Fruit fly (Drosophila melanogaster): ENCODE measurements around the gene slgA.

Gene slgA

DNA sequence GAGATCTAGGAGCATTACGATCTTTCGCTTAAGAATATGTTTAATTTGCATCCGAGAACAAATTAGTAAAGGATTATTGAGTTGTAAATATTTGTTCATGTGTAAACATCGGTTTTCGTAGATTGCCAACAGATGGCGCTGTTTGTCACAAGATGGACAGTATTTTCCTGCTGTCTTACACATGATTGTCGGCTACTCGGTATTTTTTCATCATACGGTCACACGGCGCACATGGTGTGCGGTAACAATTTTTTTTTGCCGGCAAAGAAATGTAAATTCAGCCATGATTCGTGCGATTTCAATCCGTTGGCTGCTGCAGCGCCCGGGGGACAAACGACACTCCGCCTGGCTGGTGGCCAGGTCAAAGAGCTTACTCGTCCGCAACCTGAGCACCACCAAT is 10.9 kb upstream of the slgA start, which contains the start of the genes bbx and waw (continued):
- TF ChIP-seq CG10959 (GFP tag; IDR thresholded peaks at IDR 0.05), result 0 out of 2 replicates have a peak, but pooled peaks have one; percentile 11
- no peak for TF ChIP-seq Dbx (GFP tag; IDR thresholded peaks at IDR 0.05)
- peak; percentile 34 for TF ChIP-seq CG10267 (tag; optimal IDR thresholded peaks at IDR 0.05)
- no peak for TF ChIP-seq klu (GFP tag; IDR thresholded peaks at IDR 0.05)
- peak; percentile 21 for TF ChIP-seq bcd (GFP tag; optimal IDR thresholded peaks at IDR 0.05)
- peak; percentile 60 for TF ChIP-seq CG15514 (GFP tag; optimal IDR thresholded peaks at IDR 0.05)
- peak; percentile 38; the same call in 1 of the 2 replicates for TF ChIP-seq Rfx (GFP tag; IDR thresholded peaks at IDR 0.05)
- peak; percentile 54 for TF ChIP-seq mirr (GFP tag; optimal IDR thresholded peaks at IDR 0.05)
- peak; percentile 64 for TF ChIP-seq ftz-f1 (GFP tag; optimal IDR thresholded peaks at IDR 0.05)
- TF ChIP-seq vvl (GFP tag; IDR thresholded peaks at IDR 0.05), result peak; percentile 59
- no peak for TF ChIP-seq tap (tag; optimal IDR thresholded peaks at IDR 0.05)
- no peak for TF ChIP-seq CG15011 (GFP tag; optimal IDR thresholded peaks at IDR 0.05)
- no peak for TF ChIP-seq Eip74EF (GFP tag; optimal IDR thresholded peaks at IDR 0.05)
- peak; percentile 52 for TF ChIP-seq CG14710 (tag; optimal IDR thresholded peaks at IDR 0.05)
- peak; percentile 18 for TF ChIP-seq grau (tag; optimal IDR thresholded peaks at IDR 0.05)
- peak; percentile 11 for TF ChIP-seq CG12391 (tag; optimal IDR thresholded peaks at IDR 0.05)
- TF ChIP-seq knrl (GFP tag; IDR thresholded peaks at IDR 0.05; ENCODE audit: partially characterized antibody), result no peak; the same call in 2 of the 3 replicates
- peak; percentile 33 for TF ChIP-seq NfI (GFP tag; optimal IDR thresholded peaks at IDR 0.05)
- TF ChIP-seq Med (GFP tag), result peak; percentile 75
- peak; percentile 87 for TF ChIP-seq CG9797 (GFP tag; optimal IDR thresholded peaks at IDR 0.05)
- TF ChIP-seq gfzf (GFP tag; optimal IDR thresholded peaks at IDR 0.05), result peak; percentile 87
- peak; percentile 43 for TF ChIP-seq zen (tag; optimal IDR thresholded peaks at IDR 0.05)
- TF ChIP-seq CG8290 (GFP tag; optimal IDR thresholded peaks at IDR 0.05), result peak; percentile 5
- no peak for TF ChIP-seq CG8290 (tag; optimal IDR thresholded peaks at IDR 0.05)
- peak; percentile 26 for TF ChIP-seq Fer3 (tag; optimal IDR thresholded peaks at IDR 0.05)
- no peak for TF ChIP-seq CG3163 (GFP tag; optimal IDR thresholded peaks at IDR 0.05)
- peak; percentile 4 for TF ChIP-seq CG2712 (tag; optimal IDR thresholded peaks at IDR 0.05)
- TF ChIP-seq CG9817 (tag; optimal IDR thresholded peaks at IDR 0.05), result peak; percentile 8
- TF ChIP-seq sug (tag; optimal IDR thresholded peaks at IDR 0.05), result peak; percentile 43
- TF ChIP-seq PHDP (tag; optimal IDR thresholded peaks at IDR 0.05), result peak; percentile 36
- peak; percentile 11 for TF ChIP-seq MTF-1 (GFP tag; optimal IDR thresholded peaks at IDR 0.05; ENCODE audit: borderline replicate concordance)
- TF ChIP-seq CG31365 (tag; optimal IDR thresholded peaks at IDR 0.05), result no peak
- peak; percentile 45 for TF ChIP-seq CG33557 (GFP tag; optimal IDR thresholded peaks at IDR 0.05)
- TF ChIP-seq CG31441 (GFP tag; IDR thresholded peaks at IDR 0.05), result no peak
- no peak for TF ChIP-seq exex (tag; optimal IDR thresholded peaks at IDR 0.05)
- peak; percentile 41; the same call in 1 of the 2 replicates for TF ChIP-seq bbx (GFP tag; IDR thresholded peaks at IDR 0.05; ENCODE audit: partially characterized antibody)
- peak; percentile 46 for TF ChIP-seq phol (tag; optimal IDR thresholded peaks at IDR 0.05)
- TF ChIP-seq nmo (GFP tag; optimal IDR thresholded peaks at IDR 0.05), result peak; percentile 35
- peak; percentile 11; the same call in 1 of the 2 replicates for TF ChIP-seq lmd (GFP tag; IDR thresholded peaks at IDR 0.05)
- TF ChIP-seq CG11696 (GFP tag; IDR thresholded peaks at IDR 0.05), result no peak
- TF ChIP-seq CG10543 (GFP tag; optimal IDR thresholded peaks at IDR 0.05), result peak; percentile 41
- TF ChIP-seq vfl (GFP tag; optimal IDR thresholded peaks at IDR 0.05), result no peak
- no peak for TF ChIP-seq Doc2 (GFP tag; IDR thresholded peaks at IDR 0.05)
- TF ChIP-seq nerfin-1 (tag; optimal IDR thresholded peaks at IDR 0.05), result peak; percentile 24
- TF ChIP-seq Trl (optimal IDR thresholded peaks at IDR 0.05), result no peak
- peak; percentile 25 for TF ChIP-seq Trl (GFP tag; optimal IDR thresholded peaks at IDR 0.05)
- peak; percentile 54 for TF ChIP-seq Dp (GFP tag; optimal IDR thresholded peaks at IDR 0.05)
- TF ChIP-seq Ets97D (GFP tag; optimal IDR thresholded peaks at IDR 0.05), result peak; percentile 37
- no peak for TF ChIP-seq emc (GFP tag; optimal IDR thresholded peaks at IDR 0.05)
- TF ChIP-seq chif (GFP tag; optimal IDR thresholded peaks at IDR 0.05), result peak in 1 of 2 experiments; percentile 11

Measured in whole organism, embryonic.